Fruit fly (Drosophila melanogaster) whole organism, embryonic: ENCODE measurements around the gene CG8119.

Source experiments
- Antp ChIP-seq: fragments of 200-800 bp; sonication (Bioruptor generic); optimal IDR thresholded peaks from 3 replicates; lab custom pipeline; 2016; ENCODE audit warnings: missing biosample characterization, missing genetic modification characterization
- BEAF-32 ChIP-seq: fragments of 200-800 bp; sonication (Bioruptor generic); optimal IDR thresholded peaks from 3 replicates; lab custom pipeline; 2017; ENCODE audit warnings: missing biosample characterization, missing genetic modification characterization, mild to moderate bottlenecking, moderate library complexity, missing genetic modification reagents
- CG1024 ChIP-seq: fragments of 200-800 bp; sonication (Bioruptor generic); IDR thresholded peaks from 2 replicates; pipeline ENCODE4 v1.3.6; 2022; ENCODE audit warnings: missing biosample characterization, missing genetic modification characterization
- CG11093 ChIP-seq: fragments of 200-800 bp; sonication (Bioruptor generic); IDR thresholded peaks from 3 replicates; pipeline ENCODE4 v1.3.6; 2022; ENCODE audit warnings: missing biosample characterization, missing genetic modification characterization
- CG11504 ChIP-seq: fragments of 200-800 bp; sonication (Bioruptor generic); optimal IDR thresholded peaks from 3 replicates; lab custom pipeline; 2019; ENCODE audit warnings: missing biosample characterization, mild to moderate bottlenecking, missing genetic modification characterization, moderate library complexity
- CG14014 ChIP-seq: fragments of 200-800 bp; sonication (Bioruptor generic); IDR thresholded peaks from 2 replicates; pipeline ENCODE4 v1.3.6; 2022; ENCODE audit warnings: missing biosample characterization, missing genetic modification characterization
- CG14965 ChIP-seq: fragments of 200-800 bp; sonication (Bioruptor generic); optimal IDR thresholded peaks from 2 replicates; lab custom pipeline; 2016; ENCODE audit warnings: missing biosample characterization, missing genetic modification characterization, borderline replicate concordance
- CG15696 ChIP-seq: fragments of 200-800 bp; sonication (Bioruptor generic); optimal IDR thresholded peaks from 2 replicates; lab custom pipeline; 2019; ENCODE audit warnings: missing biosample characterization, mild to moderate bottlenecking, missing genetic modification characterization, moderate library complexity
- CG1602 ChIP-seq: fragments of 200-800 bp; sonication (Bioruptor generic); optimal IDR thresholded peaks from 3 replicates; lab custom pipeline; 2016; ENCODE audit warnings: missing biosample characterization, missing genetic modification characterization
- CG17359 ChIP-seq: fragments of 200-800 bp; sonication (Bioruptor generic); optimal IDR thresholded peaks from 3 replicates; lab custom pipeline; 2018; ENCODE audit warnings: missing biosample characterization, mild to moderate bottlenecking, missing genetic modification characterization, moderate library complexity
- CG17361 ChIP-seq: fragments of 200-800 bp; sonication (Bioruptor generic); IDR thresholded peaks from 3 replicates; pipeline ENCODE4 v1.3.6; 2022; ENCODE audit warnings: missing biosample characterization, missing genetic modification characterization
- CG17568 ChIP-seq: fragments of 200-800 bp; sonication (Bioruptor generic); optimal IDR thresholded peaks from 2 replicates; lab custom pipeline; 2018; ENCODE audit warnings: missing biosample characterization, mild to moderate bottlenecking, missing genetic modification characterization, moderate library complexity
- CG3281 ChIP-seq: fragments of 200-800 bp; sonication (Bioruptor generic); optimal IDR thresholded peaks from 3 replicates; lab custom pipeline; 2017; ENCODE audit warnings: missing biosample characterization, mild to moderate bottlenecking, missing genetic modification characterization
- CG33213 ChIP-seq: fragments of 200-800 bp; sonication (Bioruptor generic); optimal IDR thresholded peaks from 3 replicates; lab custom pipeline; 2016; ENCODE audit warnings: missing biosample characterization, missing genetic modification characterization
- CG3407 ChIP-seq: fragments of 200-800 bp; sonication (Bioruptor generic); optimal IDR thresholded peaks from 2 replicates; lab custom pipeline; 2018; ENCODE audit warnings: missing biosample characterization, mild to moderate bottlenecking, missing genetic modification characterization
- CG42726 ChIP-seq: fragments of 200-800 bp; sonication (Bioruptor generic); IDR thresholded peaks from 2 replicates; pipeline ENCODE4 v1.3.6; 2022; ENCODE audit warnings: missing biosample characterization, missing genetic modification characterization; ENCODE audit not compliant: partially characterized antibody
- CG5245 ChIP-seq: fragments of 200-800 bp; sonication (Bioruptor generic); optimal IDR thresholded peaks from 3 replicates; lab custom pipeline; 2016; ENCODE audit warnings: missing biosample characterization, missing genetic modification characterization
- CG7357 ChIP-seq: fragments of 200-800 bp; sonication (Bioruptor generic); IDR thresholded peaks from 3 replicates; pipeline ENCODE4 v1.3.6; 2022; ENCODE audit warnings: missing biosample characterization, missing genetic modification characterization
- CG8944 ChIP-seq: fragments of 200-800 bp; sonication (Bioruptor generic); optimal IDR thresholded peaks from 3 replicates; lab custom pipeline; 2016; ENCODE audit warnings: missing biosample characterization, missing genetic modification characterization
- Doc2 ChIP-seq: fragments of 200-800 bp; sonication (Bioruptor generic); IDR thresholded peaks from 2 replicates; pipeline ENCODE4 v1.3.6; 2022; ENCODE audit warnings: missing biosample characterization, missing genetic modification characterization
- Fer1 ChIP-seq: fragments of 200-800 bp; sonication (Bioruptor generic); optimal IDR thresholded peaks from 2 replicates; lab custom pipeline; 2017; ENCODE audit warnings: missing biosample characterization, mild to moderate bottlenecking, missing genetic modification characterization
- HLH54F ChIP-seq: fragments of 200-800 bp; sonication (Bioruptor generic); optimal IDR thresholded peaks from 3 replicates; lab custom pipeline; 2016; ENCODE audit warnings: missing biosample characterization, missing genetic modification characterization
- HLHmδ ChIP-seq: fragments of 200-800 bp; sonication (Bioruptor generic); optimal IDR thresholded peaks from 2 replicates; lab custom pipeline; 2018; ENCODE audit warnings: missing biosample characterization, mild to moderate bottlenecking, missing genetic modification characterization, moderate library complexity
- Hr78 ChIP-seq, 2 experiments: fragments of 200-800 bp in 1 of 2; fragments of >200 bp in 1 of 2; sonication (Bioruptor generic) in 1 of 2; optimal IDR thresholded peaks; 2 replicates each; lab custom pipeline; 2017 to 2019; ENCODE audit warnings: missing biosample characterization in 2 of 2, missing genetic modification characterization in 2 of 2, mild to moderate bottlenecking in 1 of 2, moderate library complexity in 1 of 2
- Lpt ChIP-seq: fragments of >200 bp; optimal IDR thresholded peaks from 2 replicates; lab custom pipeline; 2018; ENCODE audit warnings: missing biosample characterization, missing genetic modification characterization
- Optix ChIP-seq: fragments of 200-800 bp; sonication (Bioruptor generic); IDR thresholded peaks from 3 replicates; pipeline ENCODE4 v1.3.6; 2022; ENCODE audit warnings: missing biosample characterization, missing genetic modification characterization
- PHDP ChIP-seq: fragments of 200-800 bp; sonication (Bioruptor generic); optimal IDR thresholded peaks from 3 replicates; lab custom pipeline; 2018; ENCODE audit warnings: missing biosample characterization, mild to moderate bottlenecking, missing genetic modification characterization, moderate library complexity
- Sox100B ChIP-seq: fragments of 200-800 bp; sonication (Bioruptor generic); optimal IDR thresholded peaks from 3 replicates; lab custom pipeline; 2018; ENCODE audit warnings: missing biosample characterization, mild to moderate bottlenecking, missing genetic modification characterization
- Sry-δ ChIP-seq: fragments of 200-800 bp; sonication (Bioruptor generic); optimal IDR thresholded peaks from 2 replicates; lab custom pipeline; 2016; ENCODE audit warnings: missing biosample characterization, missing genetic modification characterization
- YL-1 ChIP-seq: fragments of 200-800 bp; sonication (Bioruptor generic); optimal IDR thresholded peaks from 3 replicates; lab custom pipeline; 2017; ENCODE audit warnings: missing biosample characterization, mild to moderate bottlenecking, missing genetic modification characterization
- bab2 ChIP-seq: fragments of 200-800 bp; sonication (Bioruptor generic); optimal IDR thresholded peaks from 2 replicates; lab custom pipeline; 2016; ENCODE audit warnings: missing biosample characterization, missing genetic modification characterization
- bigmax ChIP-seq: fragments of 200-800 bp; sonication (Bioruptor generic); optimal IDR thresholded peaks from 2 replicates; lab custom pipeline; 2018; ENCODE audit warnings: missing biosample characterization, mild to moderate bottlenecking, missing genetic modification characterization
- dan ChIP-seq: fragments of 200-800 bp; sonication (Bioruptor generic); IDR thresholded peaks from 2 replicates; pipeline ENCODE4 v1.3.6; 2022; ENCODE audit warnings: missing biosample characterization, missing genetic modification characterization
- dmrt99B ChIP-seq: fragments of 200-800 bp; sonication (Bioruptor generic); optimal IDR thresholded peaks from 2 replicates; lab custom pipeline; 2018; ENCODE audit warnings: missing biosample characterization, mild to moderate bottlenecking, missing genetic modification characterization, moderate library complexity
- gcm ChIP-seq: fragments of 200-800 bp; sonication (Bioruptor generic); optimal IDR thresholded peaks from 2 replicates; lab custom pipeline; 2019; ENCODE audit warnings: missing biosample characterization, mild to moderate bottlenecking, missing genetic modification characterization, moderate library complexity
- knrl ChIP-seq: fragments of 200-800 bp; sonication (Bioruptor generic); IDR thresholded peaks from 3 replicates; pipeline ENCODE4 v1.3.6; 2022; ENCODE audit warnings: missing biosample characterization, missing genetic modification characterization; ENCODE audit not compliant: partially characterized antibody
- lab ChIP-seq: fragments of 200-800 bp; sonication (Bioruptor generic); optimal IDR thresholded peaks from 3 replicates; lab custom pipeline; 2017; ENCODE audit warnings: missing biosample characterization, missing genetic modification characterization, mild to moderate bottlenecking, moderate library complexity, missing genetic modification reagents
- luna ChIP-seq: fragments of 200-800 bp; sonication (Bioruptor generic); optimal IDR thresholded peaks from 2 replicates; lab custom pipeline; 2016; ENCODE audit warnings: missing biosample characterization, missing genetic modification characterization
- row ChIP-seq: fragments of 200-800 bp; sonication (Bioruptor generic); IDR thresholded peaks from 3 replicates; pipeline ENCODE4 v1.3.6; 2022; ENCODE audit warnings: missing biosample characterization, missing genetic modification characterization
- so ChIP-seq: fragments of 200-800 bp; sonication (Bioruptor generic); IDR thresholded peaks from 3 replicates; pipeline ENCODE4 v1.3.6; 2022; ENCODE audit warnings: missing biosample characterization, missing genetic modification characterization
- stc ChIP-seq: fragments of 200-800 bp; sonication (Bioruptor generic); IDR thresholded peaks from 2 replicates; pipeline ENCODE4 v1.3.6; 2022; ENCODE audit warnings: missing biosample characterization, missing genetic modification characterization
- tap ChIP-seq: fragments of 200-800 bp; optimal IDR thresholded peaks from 3 replicates; lab custom pipeline; 2019; ENCODE audit warnings: missing biosample characterization, mild to moderate bottlenecking, missing genetic modification characterization, moderate library complexity

The CG8119 gene

DNA sequence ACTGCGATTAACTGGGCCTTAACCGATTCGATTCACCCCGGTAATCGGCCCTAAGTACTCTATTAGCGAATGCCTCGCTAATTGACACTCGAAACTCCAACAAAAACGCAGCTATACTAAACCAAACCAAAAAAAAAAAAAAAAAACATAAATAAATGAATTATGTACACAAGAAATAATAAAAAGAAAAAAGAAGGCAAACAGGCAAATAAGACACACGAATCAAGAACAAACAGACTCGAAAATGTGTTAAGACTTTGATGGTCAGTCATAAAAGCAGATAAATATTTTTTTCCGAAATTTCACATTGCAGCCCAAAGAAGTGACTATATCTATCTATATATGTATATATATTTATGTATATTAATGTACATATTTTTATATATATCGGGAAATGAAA is 22.5 kb upstream of the CG8119 start (continued):
- TF ChIP-seq CG8944 (GFP tag; lab: Kevin White, UChicago) (no peak), bigmax (GFP tag; lab: Kevin White, UChicago) (no peak), CG15696 (peak; percentile 7), CG1024 (no peak), luna (GFP tag; lab: Kevin White, UChicago) (no peak), CG3281 (GFP tag; lab: Kevin White, UChicago) (peak; percentile 22), so (GFP tag; lab: Robert Waterston, UW) (0 out of 3 replicates have a peak, but pooled peaks have one; percentile 29), row (GFP tag; lab: Robert Waterston, UW) (no peak), tap (tag; lab: Kevin White, UChicago) (no peak), Doc2 (GFP tag; lab: Robert Waterston, UW) (no peak), CG14014 (GFP tag; lab: Robert Waterston, UW) (peak; percentile 27; the same call in 1 of the 2 replicates), CG5245 (GFP tag; lab: Kevin White, UChicago) (no peak), CG1602 (GFP tag; lab: Kevin White, UChicago) (no peak), CG11504 (peak; percentile 13), gcm (GFP tag; lab: Kevin White, UChicago) (no peak), CG3407 (GFP tag; lab: Kevin White, UChicago) (peak; percentile 18), Optix (GFP tag; lab: Robert Waterston, UW) (no peak), knrl (GFP tag; lab: Robert Waterston, UW) (no peak), CG14965 (GFP tag; lab: Kevin White, UChicago) (no peak), dmrt99B (peak; percentile 4), stc (GFP tag; lab: Robert Waterston, UW) (no peak), CG17361 (GFP tag; lab: Robert Waterston, UW) (no peak), HLH54F (GFP tag; lab: Kevin White, UChicago) (no peak), Hr78 (GFP tag; optimal IDR thresholded peaks at IDR 0.05; lab: Kevin White, UChicago) (no peak), CG7357 (GFP tag; lab: Robert Waterston, UW) (no peak), dan (GFP tag; lab: Robert Waterston, UW) (no peak), lab (peak; percentile 43), CG42726 (GFP tag; lab: Robert Waterston, UW) (no peak), Lpt (GFP tag; lab: Kevin White, UChicago) (no peak), CG17359 (tag; lab: Kevin White, UChicago) (peak; percentile 41), BEAF-32 (no peak), CG11093 (GFP tag; lab: Robert Waterston, UW) (no peak), Sry-δ (no peak), PHDP (tag; lab: Kevin White, UChicago) (peak; percentile 39), Antp (GFP tag; lab: Kevin White, UChicago) (no peak), CG17568 (GFP tag; lab: Kevin White, UChicago) (peak; percentile 18), Fer1 (GFP tag; lab: Kevin White, UChicago) (peak; percentile 34), HLHmδ (GFP tag; lab: Kevin White, UChicago) (no peak), bab2 (GFP tag; lab: Kevin White, UChicago) (no peak), YL-1 (GFP tag; lab: Kevin White, UChicago) (no peak), CG33213 (no peak), Sox100B (GFP tag; lab: Kevin White, UChicago) (peak; percentile 13)
